Fruit fly (Drosophila melanogaster): ENCODE measurements around the gene CG14969.

CG14969 gene

dm6 chr3L:3382489-3382879 is 47.7 kb upstream of the CG14969 start (continued):
- peak; percentile 70 for TF ChIP-seq Atf-2 (GFP tag; optimal IDR thresholded peaks at IDR 0.05)
- no peak for TF ChIP-seq CG8478 (optimal IDR thresholded peaks at IDR 0.05)
- TF ChIP-seq cato (GFP tag; optimal IDR thresholded peaks at IDR 0.05; ENCODE audit: borderline replicate concordance) = peak; percentile 72
- TF ChIP-seq CG34376 (GFP tag; optimal IDR thresholded peaks at IDR 0.05) = peak; percentile 16
- peak; percentile 85 for TF ChIP-seq Ptx1 (GFP tag; IDR thresholded peaks at IDR 0.05)
- TF ChIP-seq CG15073 (GFP tag; optimal IDR thresholded peaks at IDR 0.05) = peak; percentile 30
- TF ChIP-seq CG4854 (GFP tag; optimal IDR thresholded peaks at IDR 0.05) = peak; percentile 86
- TF ChIP-seq Hmx (GFP tag; optimal IDR thresholded peaks at IDR 0.05) = peak; percentile 56
- peak; percentile 87 for TF ChIP-seq CG3281 (GFP tag; optimal IDR thresholded peaks at IDR 0.05)
- TF ChIP-seq bbx (GFP tag; IDR thresholded peaks at IDR 0.05; ENCODE audit: partially characterized antibody) = no peak
- peak; percentile 44; the same call in 1 of the 2 replicates for TF ChIP-seq Gsc (GFP tag; IDR thresholded peaks at IDR 0.05)
- TF ChIP-seq Dfd (GFP tag; optimal IDR thresholded peaks at IDR 0.05) = no peak
- TF ChIP-seq Usf (GFP tag; optimal IDR thresholded peaks at IDR 0.05) = peak; percentile 75
- TF ChIP-seq CG12942 (GFP tag; optimal IDR thresholded peaks at IDR 0.05) = peak; percentile 71
- TF ChIP-seq bcd (GFP tag; optimal IDR thresholded peaks at IDR 0.05) = peak; percentile 85
- TF ChIP-seq yki (optimal IDR thresholded peaks at IDR 0.05) = no peak
- TF ChIP-seq ssp (GFP tag; IDR thresholded peaks at IDR 0.05) = peak; percentile 69
- peak; percentile 79 for TF ChIP-seq stc (GFP tag; IDR thresholded peaks at IDR 0.05)
- peak; percentile 65 for TF ChIP-seq sqz (GFP tag; optimal IDR thresholded peaks at IDR 0.05)
- TF ChIP-seq CG10462 (GFP tag; optimal IDR thresholded peaks at IDR 0.05) = peak; percentile 78
- TF ChIP-seq mirr (GFP tag; optimal IDR thresholded peaks at IDR 0.05) = peak; percentile 1
- peak; percentile 49; the same call in 1 of the 2 replicates for TF ChIP-seq dati (GFP tag; IDR thresholded peaks at IDR 0.05)
- TF ChIP-seq hbn (GFP tag; IDR thresholded peaks at IDR 0.05; ENCODE audit: partially characterized antibody) = no peak
- peak; percentile 47 for TF ChIP-seq CG5180 (GFP tag; optimal IDR thresholded peaks at IDR 0.05)
- TF ChIP-seq CG12299 (tag; optimal IDR thresholded peaks at IDR 0.05) = peak; percentile 76
- peak; percentile 81 for TF ChIP-seq Camta (GFP tag; optimal IDR thresholded peaks at IDR 0.05)
- TF ChIP-seq onecut (GFP tag; IDR thresholded peaks at IDR 0.05) = peak; percentile 73
- TF ChIP-seq kay (GFP tag; optimal IDR thresholded peaks at IDR 0.05) = peak; percentile 58
- peak; percentile 63 for TF ChIP-seq CG11085 (GFP tag; IDR thresholded peaks at IDR 0.05)
- TF ChIP-seq Scr (GFP tag; IDR thresholded peaks at IDR 0.05; ENCODE audit: partially characterized antibody) = no peak
- peak; percentile 86 for TF ChIP-seq lilli (GFP tag; optimal IDR thresholded peaks at IDR 0.05)
- TF ChIP-seq lmd (GFP tag; IDR thresholded peaks at IDR 0.05) = peak; percentile 88
- peak; percentile 97 for TF ChIP-seq Med (GFP tag)
- peak; percentile 86 for TF ChIP-seq CG14710 (tag; optimal IDR thresholded peaks at IDR 0.05)
- TF ChIP-seq Dip2 (GFP tag; IDR thresholded peaks at IDR 0.05) = no peak
- TF ChIP-seq grau (tag; optimal IDR thresholded peaks at IDR 0.05) = peak; percentile 88
- TF ChIP-seq CG3995 (GFP tag; optimal IDR thresholded peaks at IDR 0.05) = peak; percentile 34
- peak; percentile 82 for TF ChIP-seq CG4820 (GFP tag; optimal IDR thresholded peaks at IDR 0.05)
- peak; percentile 8 for TF ChIP-seq shn (GFP tag; optimal IDR thresholded peaks at IDR 0.05)
- peak; percentile 28 for TF ChIP-seq fu2 (GFP tag; optimal IDR thresholded peaks at IDR 0.05)
- TF ChIP-seq CG1832 (GFP tag; optimal IDR thresholded peaks at IDR 0.05) = no peak
- TF ChIP-seq bigmax (GFP tag; optimal IDR thresholded peaks at IDR 0.05) = no peak
- TF ChIP-seq CG8290 (GFP tag; optimal IDR thresholded peaks at IDR 0.05) = peak; percentile 58
- TF ChIP-seq CG8290 (tag; optimal IDR thresholded peaks at IDR 0.05) = peak in 1 of 2 experiments; percentile 83
- peak; percentile 77 for TF ChIP-seq Oaz (GFP tag; IDR thresholded peaks at IDR 0.05)
- no peak for TF ChIP-seq fru (optimal IDR thresholded peaks at IDR 0.05)
- peak; percentile 89; the same call in 2 of the 4 replicates for TF ChIP-seq chinmo (GFP tag; IDR thresholded peaks at IDR 0.05; ENCODE audit: partially characterized antibody)
- no peak for TF ChIP-seq tna (GFP tag; IDR thresholded peaks at IDR 0.05; ENCODE audit: partially characterized antibody)
- TF ChIP-seq CG9727 (GFP tag; optimal IDR thresholded peaks at IDR 0.05) = peak; percentile 85
- peak; percentile 58 for TF ChIP-seq CG6272 (GFP tag; IDR thresholded peaks at IDR 0.05)
- peak; percentile 83 for TF ChIP-seq Hsf (GFP tag; optimal IDR thresholded peaks at IDR 0.05)
- TF ChIP-seq unpg (GFP tag; optimal IDR thresholded peaks at IDR 0.05) = peak; percentile 91
- TF ChIP-seq gem (tag; optimal IDR thresholded peaks at IDR 0.05) = peak; percentile 94
